Fruit fly (Drosophila melanogaster) Kc167 (cell line): ENCODE results near the gene Tpc1.

ENCODE experiments used
- insv ChIP-seq: fragments of >200 bp; optimal IDR thresholded peaks from 3 replicates; lab custom pipeline; 2018; ENCODE audit warnings: missing external identifiers
- ttk ChIP-seq: sonication (Bioruptor generic); optimal IDR thresholded peaks from 2 replicates; lab custom pipeline; 2017; ENCODE audit warnings: missing external identifiers

- TF ChIP-seq ttk (lab: Kevin White, UChicago) (no peak), insv (lab: Kevin White, UChicago) (no peak)
These were observed 11.3 kb upstream of the Tpc1 start, which contains the start of gene CG6621 for dm6 chr3R:10893327-10893726.
